Fruit fly (Drosophila melanogaster) whole organism, embryonic: ENCODE data around the gene fend.

Experiments
- ATbp ChIP-seq: fragments of 200-800 bp; sonication (Bioruptor generic); optimal IDR thresholded peaks from 2 replicates; lab custom pipeline; 2017; ENCODE audit warnings: missing biosample characterization, mild to moderate bottlenecking, missing genetic modification characterization, missing genetic modification reagents
- Asciz ChIP-seq: fragments of 200-800 bp; sonication (Bioruptor generic); optimal IDR thresholded peaks from 2 replicates; lab custom pipeline; 2017; ENCODE audit warnings: missing biosample characterization, mild to moderate bottlenecking, missing genetic modification characterization, missing genetic modification reagents
- Atf-2 ChIP-seq: fragments of 200-800 bp; sonication (Bioruptor generic); optimal IDR thresholded peaks from 2 replicates; lab custom pipeline; 2016; ENCODE audit warnings: missing biosample characterization, missing genetic modification characterization
- CG13424 ChIP-seq: fragments of 200-800 bp; sonication (Bioruptor generic); optimal IDR thresholded peaks from 2 replicates; lab custom pipeline; 2019; ENCODE audit warnings: missing biosample characterization, mild to moderate bottlenecking, missing genetic modification characterization, moderate library complexity
- CG15011 ChIP-seq: fragments of 200-800 bp; sonication (Bioruptor generic); optimal IDR thresholded peaks from 3 replicates; lab custom pipeline; 2018; ENCODE audit warnings: missing biosample characterization, mild to moderate bottlenecking, missing genetic modification characterization
- CG17802 ChIP-seq: fragments of 200-800 bp; sonication (Bioruptor generic); optimal IDR thresholded peaks from 2 replicates; lab custom pipeline; 2018; ENCODE audit warnings: missing biosample characterization, mild to moderate bottlenecking, missing genetic modification characterization, moderate library complexity
- CG18619 ChIP-seq: fragments of 200-800 bp; sonication (Bioruptor generic); optimal IDR thresholded peaks from 3 replicates; lab custom pipeline; 2017; ENCODE audit warnings: missing biosample characterization, mild to moderate bottlenecking, missing genetic modification characterization
- CG2120 ChIP-seq: fragments of 200-800 bp; sonication (Bioruptor generic); optimal IDR thresholded peaks from 3 replicates; lab custom pipeline; 2016; ENCODE audit warnings: missing biosample characterization, missing genetic modification characterization
- CG2678 ChIP-seq: fragments of 200-800 bp; sonication (Bioruptor generic); optimal IDR thresholded peaks from 3 replicates; lab custom pipeline; 2019; ENCODE audit warnings: missing biosample characterization, mild to moderate bottlenecking, missing genetic modification characterization, moderate library complexity
- CG2712 ChIP-seq: fragments of 200-800 bp; optimal IDR thresholded peaks from 3 replicates; lab custom pipeline; 2019; ENCODE audit warnings: missing biosample characterization, mild to moderate bottlenecking, missing genetic modification characterization, moderate library complexity
- CG2889 ChIP-seq: fragments of 200-800 bp; sonication (Bioruptor generic); IDR thresholded peaks from 3 replicates; pipeline ENCODE4 v1.3.6; 2022; ENCODE audit warnings: missing biosample characterization, missing genetic modification characterization
- CG3065 ChIP-seq: fragments of 200-800 bp; sonication (Bioruptor generic); optimal IDR thresholded peaks from 2 replicates; lab custom pipeline; 2016; ENCODE audit warnings: missing biosample characterization, missing genetic modification characterization
- CG5953 ChIP-seq: fragments of 200-800 bp; sonication (Bioruptor generic); IDR thresholded peaks from 2 replicates; pipeline ENCODE4 v1.3.6; 2022; ENCODE audit warnings: missing biosample characterization, missing genetic modification characterization
- CG6813 ChIP-seq: fragments of 200-800 bp; sonication (Bioruptor generic); optimal IDR thresholded peaks from 2 replicates; lab custom pipeline; 2017; ENCODE audit warnings: missing biosample characterization, missing genetic modification characterization, mild to moderate bottlenecking, moderate library complexity, missing genetic modification reagents
- CG7928 ChIP-seq: fragments of 200-800 bp; sonication (Bioruptor generic); optimal IDR thresholded peaks from 2 replicates; lab custom pipeline; 2017; ENCODE audit warnings: missing biosample characterization, mild to moderate bottlenecking, missing genetic modification characterization
- CG8765 ChIP-seq: fragments of 200-800 bp; sonication (Bioruptor generic); IDR thresholded peaks from 2 replicates; pipeline ENCODE4 v1.3.6; 2022; ENCODE audit warnings: missing biosample characterization, missing genetic modification characterization
- CG9215 ChIP-seq: fragments of 200-800 bp; sonication (Bioruptor generic); IDR thresholded peaks from 2 replicates; pipeline ENCODE4 v1.3.6; 2022; ENCODE audit warnings: missing biosample characterization, missing genetic modification characterization
- CG9727 ChIP-seq: fragments of 200-800 bp; sonication (Bioruptor generic); optimal IDR thresholded peaks from 3 replicates; lab custom pipeline; 2017; ENCODE audit warnings: missing biosample characterization, mild to moderate bottlenecking, missing genetic modification characterization
- CoRest ChIP-seq: fragments of 200-800 bp; sonication (Bioruptor generic); optimal IDR thresholded peaks from 3 replicates; lab custom pipeline; 2018; ENCODE audit warnings: missing biosample characterization, mild to moderate bottlenecking, missing genetic modification characterization, moderate library complexity
- D ChIP-seq, 2 experiments: fragments of 200-800 bp in 1 of 2; fragments of >200 bp in 1 of 2; sonication (Bioruptor generic) in 1 of 2; optimal IDR thresholded peaks; 2 replicates in 1 of 2; 3 replicates in 1 of 2; lab custom pipeline; 2017; ENCODE audit warnings: mild to moderate bottlenecking in 1 of 2, missing biosample characterization in 1 of 2, missing genetic modification characterization in 1 of 2, missing genetic modification reagents in 1 of 2
- Dip2 ChIP-seq: fragments of 200-800 bp; sonication (Bioruptor generic); IDR thresholded peaks from 2 replicates; pipeline ENCODE4 v1.3.6; 2022; ENCODE audit warnings: missing biosample characterization, missing genetic modification characterization
- Dref ChIP-seq: fragments of 200-800 bp; sonication (Bioruptor generic); IDR thresholded peaks from 2 replicates; pipeline ENCODE4 v1.3.6; 2022; ENCODE audit warnings: missing biosample characterization, missing genetic modification characterization
- HLH4C ChIP-seq: fragments of 200-800 bp; sonication (Bioruptor generic); IDR thresholded peaks from 3 replicates; pipeline ENCODE4 v1.3.6; 2022; ENCODE audit warnings: missing biosample characterization, missing genetic modification characterization; ENCODE audit not compliant: partially characterized antibody
- HmgD ChIP-seq: fragments of 200-800 bp; sonication (Bioruptor generic); optimal IDR thresholded peaks from 3 replicates; lab custom pipeline; 2016; ENCODE audit warnings: missing biosample characterization, missing genetic modification characterization
- HmgZ ChIP-seq: fragments of 200-800 bp; sonication (Bioruptor generic); optimal IDR thresholded peaks from 2 replicates; lab custom pipeline; 2018; ENCODE audit warnings: missing biosample characterization, mild to moderate bottlenecking, missing genetic modification characterization
- Kr ChIP-seq: fragments of 200-800 bp; sonication (Bioruptor generic); optimal IDR thresholded peaks from 2 replicates; lab custom pipeline; 2017; ENCODE audit warnings: missing biosample characterization, mild to moderate bottlenecking, missing genetic modification characterization
- Meics ChIP-seq: fragments of 200-800 bp; sonication (Bioruptor generic); optimal IDR thresholded peaks from 2 replicates; lab custom pipeline; 2017; ENCODE audit warnings: missing biosample characterization, mild to moderate bottlenecking, missing genetic modification characterization
- Myb ChIP-seq: fragments of 200-800 bp; sonication (Bioruptor generic); optimal IDR thresholded peaks from 2 replicates; lab custom pipeline; 2016; ENCODE audit warnings: missing biosample characterization, missing genetic modification characterization
- NC2α ChIP-seq: fragments of 200-800 bp; sonication (Bioruptor generic); optimal IDR thresholded peaks from 2 replicates; lab custom pipeline; 2016; ENCODE audit warnings: missing biosample characterization, missing genetic modification characterization
- NC2β ChIP-seq: fragments of 200-800 bp; sonication (Bioruptor generic); optimal IDR thresholded peaks from 2 replicates; lab custom pipeline; 2016; ENCODE audit warnings: missing biosample characterization, missing genetic modification characterization
- NFAT ChIP-seq: fragments of 200-800 bp; sonication (Bioruptor generic); IDR thresholded peaks from 2 replicates; pipeline ENCODE4 v1.3.6; 2022; ENCODE audit warnings: missing biosample characterization, missing genetic modification characterization
- al ChIP-seq: fragments of 200-800 bp; sonication (Bioruptor generic); IDR thresholded peaks from 2 replicates; pipeline ENCODE4 v1.3.6; 2022; ENCODE audit warnings: missing biosample characterization, missing genetic modification characterization
- az2 ChIP-seq: fragments of 200-800 bp; sonication (Bioruptor generic); optimal IDR thresholded peaks from 3 replicates; lab custom pipeline; 2016; ENCODE audit warnings: missing biosample characterization, missing genetic modification characterization
- cad ChIP-seq: fragments of >200 bp; optimal IDR thresholded peaks from 2 replicates; lab custom pipeline; 2017; ENCODE audit warnings: missing biosample characterization, missing genetic modification characterization
- caup ChIP-seq: fragments of 200-800 bp; sonication (Bioruptor generic); optimal IDR thresholded peaks from 3 replicates; lab custom pipeline; 2017; ENCODE audit warnings: missing biosample characterization, mild to moderate bottlenecking, missing genetic modification characterization, moderate library complexity; ENCODE audit not compliant: severe bottlenecking
- chm ChIP-seq: fragments of 200-800 bp; sonication (Bioruptor generic); IDR thresholded peaks from 2 replicates; pipeline ENCODE4 v1.3.6; 2022; ENCODE audit warnings: missing biosample characterization, missing genetic modification characterization
- croc ChIP-seq: fragments of 200-800 bp; sonication (Bioruptor generic); conservative IDR thresholded peaks from 3 replicates; pipeline ENCODE4 v1.3.6; 2022; ENCODE audit warnings: missing biosample characterization, missing genetic modification characterization
- dmrt11E ChIP-seq: fragments of 200-800 bp; sonication (Bioruptor generic); optimal IDR thresholded peaks from 3 replicates; lab custom pipeline; 2018; ENCODE audit warnings: missing biosample characterization, mild to moderate bottlenecking, missing genetic modification characterization, moderate library complexity
- eve ChIP-seq, 2 experiments: fragments of >200 bp; optimal IDR thresholded peaks; 2 replicates each; lab custom pipeline; 2017; ENCODE audit warnings: missing biosample characterization in 2 of 2, missing genetic modification characterization in 2 of 2
- fu2 ChIP-seq: fragments of 200-800 bp; sonication (Bioruptor generic); optimal IDR thresholded peaks from 2 replicates; lab custom pipeline; 2016; ENCODE audit warnings: missing biosample characterization, missing genetic modification characterization
- grau ChIP-seq: fragments of 200-800 bp; optimal IDR thresholded peaks from 3 replicates; lab custom pipeline; 2019; ENCODE audit warnings: missing biosample characterization, mild to moderate bottlenecking, missing genetic modification characterization, moderate library complexity
- ken ChIP-seq: fragments of 200-800 bp; sonication (Bioruptor generic); IDR thresholded peaks from 3 replicates; pipeline ENCODE4 v1.3.6; 2022; ENCODE audit warnings: missing biosample characterization, missing genetic modification characterization
- lbe ChIP-seq: fragments of 200-800 bp; sonication (Bioruptor generic); optimal IDR thresholded peaks from 2 replicates; lab custom pipeline; 2016; ENCODE audit warnings: missing biosample characterization, mild to moderate bottlenecking, missing genetic modification characterization
- lmd ChIP-seq: fragments of 200-800 bp; sonication (Bioruptor generic); IDR thresholded peaks from 2 replicates; pipeline ENCODE4 v1.3.6; 2022; ENCODE audit warnings: missing biosample characterization, missing genetic modification characterization
- lov ChIP-seq, 2 experiments: fragments of 200-800 bp in 1 of 2; fragments of >200 bp in 1 of 2; sonication (Bioruptor generic) in 1 of 2; IDR thresholded peaks in 1 of 2; optimal IDR thresholded peaks in 1 of 2; 2 replicates in 1 of 2; 3 replicates in 1 of 2; pipeline versions ENCODE4 v1.3.6 to Lab custom; 2017 to 2022; ENCODE audit warnings: missing biosample characterization in 1 of 2, missing genetic modification characterization in 1 of 2
- row ChIP-seq: fragments of 200-800 bp; sonication (Bioruptor generic); IDR thresholded peaks from 3 replicates; pipeline ENCODE4 v1.3.6; 2022; ENCODE audit warnings: missing biosample characterization, missing genetic modification characterization
- tin ChIP-seq: fragments of 200-800 bp; sonication (Bioruptor generic); optimal IDR thresholded peaks from 3 replicates; lab custom pipeline; 2016; ENCODE audit warnings: missing biosample characterization, missing genetic modification characterization
- tna ChIP-seq: fragments of 200-800 bp; sonication (Bioruptor generic); IDR thresholded peaks from 2 replicates; pipeline ENCODE4 v1.3.6; 2022; ENCODE audit warnings: missing biosample characterization, missing genetic modification characterization; ENCODE audit not compliant: partially characterized antibody
- zf30C ChIP-seq: fragments of 200-800 bp; sonication (Bioruptor generic); optimal IDR thresholded peaks from 3 replicates; lab custom pipeline; 2018; ENCODE audit warnings: missing biosample characterization, mild to moderate bottlenecking, missing genetic modification characterization

Gene fend

dm6 chrX:9119671-9120364 lies 15.1 kb downstream of the fend start (continued):
- no peak for TF ChIP-seq ATbp (GFP tag; lab: Kevin White, UChicago)
- TF ChIP-seq HLH4C (GFP tag; lab: Robert Waterston, UW) = no peak
- TF ChIP-seq Dref (GFP tag; lab: Robert Waterston, UW) = no peak
- TF ChIP-seq CG9215 (GFP tag; lab: Robert Waterston, UW) = no peak
- no peak for TF ChIP-seq HmgZ
- peak; percentile 46 for TF ChIP-seq CoRest (tag; lab: Kevin White, UChicago)
- TF ChIP-seq Dip2 = no peak
- peak; percentile 43 for TF ChIP-seq tin (GFP tag; lab: Kevin White, UChicago)
- no peak for TF ChIP-seq CG17802 (tag; lab: Kevin White, UChicago)
- peak; percentile 12 for TF ChIP-seq Meics (GFP tag; lab: Kevin White, UChicago)
- no peak for TF ChIP-seq D (optimal IDR thresholded peaks at IDR 0.05; lab: Kevin White, UChicago)
- TF ChIP-seq D (GFP tag; optimal IDR thresholded peaks at IDR 0.05; lab: Kevin White, UChicago) = peak; percentile 46
- TF ChIP-seq tna (GFP tag; lab: Robert Waterston, UW) = no peak
- TF ChIP-seq CG13424 (tag; lab: Kevin White, UChicago) = peak; percentile 27
- TF ChIP-seq CG2712 (tag; lab: Kevin White, UChicago) = peak; percentile 24
- TF ChIP-seq az2 (GFP tag; lab: Kevin White, UChicago) = no peak
- TF ChIP-seq HmgD = no peak
- TF ChIP-seq CG3065 (GFP tag; lab: Kevin White, UChicago) = no peak
- peak; percentile 16 for TF ChIP-seq caup (GFP tag; lab: Kevin White, UChicago)
- TF ChIP-seq NC2β (GFP tag; lab: Kevin White, UChicago) = peak; percentile 5
- TF ChIP-seq CG2120 (GFP tag; lab: Kevin White, UChicago) = peak; percentile 30
- no peak for TF ChIP-seq al
- peak; percentile 44 for TF ChIP-seq lmd
- no peak for TF ChIP-seq lbe (GFP tag; lab: Kevin White, UChicago)
- TF ChIP-seq dmrt11E (tag; lab: Kevin White, UChicago) = no peak
- no peak for TF ChIP-seq CG15011 (GFP tag; lab: Kevin White, UChicago)
- peak; percentile 19 for TF ChIP-seq Asciz (GFP tag; lab: Kevin White, UChicago)
- TF ChIP-seq CG2678 (tag; lab: Kevin White, UChicago) = peak; percentile 62
- no peak for TF ChIP-seq croc (GFP tag; lab: Robert Waterston, UW)
- no peak for TF ChIP-seq lov (optimal IDR thresholded peaks at IDR 0.05; lab: Kevin White, UChicago)
- TF ChIP-seq lov (GFP tag; IDR thresholded peaks at IDR 0.05; lab: Robert Waterston, UW) = no peak
- TF ChIP-seq CG18619 (GFP tag; lab: Kevin White, UChicago) = peak; percentile 5
- TF ChIP-seq CG8765 (GFP tag; lab: Robert Waterston, UW) = no peak
- peak; percentile 39 for TF ChIP-seq row (GFP tag; lab: Robert Waterston, UW)
- TF ChIP-seq ken (GFP tag; lab: Robert Waterston, UW) = 0 out of 3 replicates have a peak, but pooled peaks have one; percentile 11
- no peak for TF ChIP-seq NFAT (GFP tag; lab: Robert Waterston, UW)
- no peak for TF ChIP-seq eve (GFP tag; optimal IDR thresholded peaks at IDR 0.05; lab: Kevin White, UChicago)
- TF ChIP-seq CG9727 (GFP tag; lab: Kevin White, UChicago) = peak; percentile 16
- TF ChIP-seq Myb (GFP tag; lab: Kevin White, UChicago) = peak; percentile 6
- no peak for TF ChIP-seq CG5953
- TF ChIP-seq cad = no peak
- TF ChIP-seq zf30C = peak; percentile 11
- TF ChIP-seq grau = peak; percentile 29
- no peak for TF ChIP-seq chm
- no peak for TF ChIP-seq fu2 (GFP tag; lab: Kevin White, UChicago)
- TF ChIP-seq NC2α (GFP tag; lab: Kevin White, UChicago) = no peak
- TF ChIP-seq CG7928 (GFP tag; lab: Kevin White, UChicago) = no peak
- TF ChIP-seq CG6813 (GFP tag; lab: Kevin White, UChicago) = no peak
- TF ChIP-seq CG2889 (GFP tag; lab: Robert Waterston, UW) = no peak
- TF ChIP-seq Kr (GFP tag; lab: Kevin White, UChicago) = no peak
- no peak for TF ChIP-seq Atf-2 (GFP tag; lab: Kevin White, UChicago)
